Fruit fly (Drosophila melanogaster): ENCODE data around the gene Srp9.

DNA sequence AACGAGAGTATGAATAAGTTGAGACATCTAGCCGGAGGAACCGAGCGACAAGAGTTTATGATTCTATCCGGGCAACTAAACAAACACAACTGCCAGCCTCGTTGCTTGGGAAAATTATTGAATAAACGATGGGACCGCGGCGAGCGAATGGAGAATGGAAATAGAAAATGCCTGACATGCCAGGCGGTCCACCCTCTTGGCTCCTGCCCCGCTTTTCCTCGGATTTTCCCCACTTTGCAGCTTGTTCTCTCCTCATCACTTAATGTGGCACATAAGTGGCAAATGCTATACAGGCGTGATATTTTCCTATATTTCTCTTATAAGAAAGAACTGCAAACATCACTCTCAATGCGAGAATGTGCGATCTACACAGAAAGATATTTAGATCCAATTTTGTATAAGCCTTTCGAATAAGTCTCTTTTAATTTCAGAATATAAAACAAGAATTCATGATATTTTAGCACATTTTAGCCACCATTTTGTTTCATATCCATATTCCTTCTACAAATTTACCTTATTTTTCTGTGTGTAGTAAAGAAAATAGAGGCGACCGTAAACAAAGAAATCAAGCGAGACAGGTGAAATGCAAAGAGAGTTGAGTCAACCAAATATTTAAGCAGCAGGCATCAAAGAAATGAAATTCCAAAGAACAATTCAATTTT, 32.6 kb upstream of the Srp9 start:
- TF ChIP-seq tj (GFP tag; optimal IDR thresholded peaks at IDR 0.05), result no peak
- no peak for TF ChIP-seq CG7045 (GFP tag; optimal IDR thresholded peaks at IDR 0.05)
- TF ChIP-seq CG33017 (tag; optimal IDR thresholded peaks at IDR 0.05), result peak; percentile 26
- TF ChIP-seq cnc (optimal IDR thresholded peaks at IDR 0.05), result no peak
- TF ChIP-seq Mnt (GFP tag; optimal IDR thresholded peaks at IDR 0.05), result no peak
- no peak for TF ChIP-seq kay (GFP tag; ENCODE audit: borderline replicate concordance)
- TF ChIP-seq cic (GFP tag; optimal IDR thresholded peaks at IDR 0.05), result no peak
- TF ChIP-seq CG7101 (tag; optimal IDR thresholded peaks at IDR 0.05), result peak; percentile 52
- TF ChIP-seq Crg-1 (GFP tag; optimal IDR thresholded peaks at IDR 0.05), result no peak
- TF ChIP-seq Hr96 (GFP tag; optimal IDR thresholded peaks at IDR 0.05), result no peak
- no peak for TF ChIP-seq Clk (GFP tag; optimal IDR thresholded peaks at IDR 0.05)
- TF ChIP-seq CG12768 (GFP tag; optimal IDR thresholded peaks at IDR 0.05), result no peak
- no peak for TF ChIP-seq ovo (GFP tag; optimal IDR thresholded peaks at IDR 0.05)

All from whole organism, adult.